Worm (Caenorhabditis elegans): ENCODE measurements around the gene C28A5.6.

ce11 chrIII:4435262-4435661 lies 6.0 kb upstream of the C28A5.6 start:
- TF ChIP-seq W03F9.2 (tag; optimal IDR thresholded peaks at IDR 0.05), result no peak
- no peak for TF ChIP-seq him-1 (tag; optimal IDR thresholded peaks at IDR 0.05)

All from whole organism, L4/young adult.